Worm (Caenorhabditis elegans) whole organism, L2 larva: ENCODE results near the gene fbxa-94.
A peak's percentile ranks its signal among the peaks of the same experiment; 100 is the strongest.

Experiments
- C34F6.9 ChIP-seq: fragments of 150-350 bp; optimal IDR thresholded peaks from 2 replicates; lab custom pipeline; 2014; ENCODE audit warnings: missing biosample characterization, missing genetic modification characterization
- F13H6.1 ChIP-seq: sonication (generic microtip); optimal IDR thresholded peaks from 2 replicates; lab custom pipeline; 2016; ENCODE audit warnings: missing genetic modification characterization, missing compliant biosample characterization
- ZK546.5 ChIP-seq: sonication (generic microtip); optimal IDR thresholded peaks from 2 replicates; lab custom pipeline; 2017; ENCODE audit warnings: missing biosample characterization, missing genetic modification characterization
- alr-1 ChIP-seq: fragments of 150-350 bp; optimal IDR thresholded peaks from 2 replicates; lab custom pipeline; 2014; ENCODE audit warnings: missing biosample characterization, missing genetic modification characterization
- aly-2 ChIP-seq: fragments of 150-350 bp; optimal IDR thresholded peaks from 2 replicates; lab custom pipeline; 2014; ENCODE audit warnings: missing biosample characterization, missing genetic modification characterization
- ama-1 ChIP-seq: fragments of 150-350 bp; optimal IDR thresholded peaks from 2 replicates; lab custom pipeline; 2018; ENCODE audit warnings: inconsistent platforms
- blmp-1 ChIP-seq: sonication (generic microtip); optimal IDR thresholded peaks from 2 replicates; lab custom pipeline; 2017; ENCODE audit warnings: missing genetic modification characterization, mild to moderate bottlenecking, missing compliant biosample characterization, antibody characterized with exemption, moderate library complexity; ENCODE audit not compliant: insufficient read depth
- ceh-82 ChIP-seq: fragments of 150-350 bp; optimal IDR thresholded peaks from 2 replicates; lab custom pipeline; 2014; ENCODE audit warnings: missing biosample characterization, missing genetic modification characterization
- crh-2 ChIP-seq: sonication (generic microtip); optimal IDR thresholded peaks from 2 replicates; lab custom pipeline; 2017; ENCODE audit warnings: missing biosample characterization, missing genetic modification characterization
- dmd-4 ChIP-seq: sonication (generic microtip); optimal IDR thresholded peaks from 2 replicates; lab custom pipeline; 2017; ENCODE audit warnings: missing biosample characterization, missing genetic modification characterization
- fos-1 ChIP-seq: fragments of 150-350 bp; optimal IDR thresholded peaks from 2 replicates; lab custom pipeline; 2014; ENCODE audit warnings: missing biosample characterization, missing genetic modification characterization
- gmeb-1 ChIP-seq: fragments of 150-350 bp; optimal IDR thresholded peaks from 2 replicates; lab custom pipeline; 2014; ENCODE audit warnings: missing biosample characterization, missing genetic modification characterization
- lin-13 ChIP-seq: fragments of 150-350 bp; optimal IDR thresholded peaks from 2 replicates; lab custom pipeline; 2014; ENCODE audit warnings: missing biosample characterization, missing genetic modification reagents, missing genetic modification characterization
- lin-39 ChIP-seq: fragments of 150-350 bp; optimal IDR thresholded peaks from 2 replicates; lab custom pipeline; 2014; ENCODE audit warnings: missing biosample characterization, missing genetic modification reagents, missing genetic modification characterization
- lsy-2 ChIP-seq, 2 experiments: fragments of 150-350 bp in 1 of 2; sonication (generic microtip) in 1 of 2; optimal IDR thresholded peaks; 2 replicates each; lab custom pipeline; 2014 to 2017; ENCODE audit warnings: missing biosample characterization in 2 of 2, missing genetic modification characterization in 2 of 2
- nhr-10 ChIP-seq: sonication (generic microtip); optimal IDR thresholded peaks from 2 replicates; lab custom pipeline; 2017; ENCODE audit warnings: missing biosample characterization, missing genetic modification characterization
- nhr-11 ChIP-seq: fragments of 150-350 bp; optimal IDR thresholded peaks from 2 replicates; lab custom pipeline; 2014; ENCODE audit warnings: missing biosample characterization, missing genetic modification characterization
- nhr-129 ChIP-seq: fragments of 150-350 bp; optimal IDR thresholded peaks from 2 replicates; lab custom pipeline; 2014; ENCODE audit warnings: missing biosample characterization, missing genetic modification characterization
- nhr-23 ChIP-seq: fragments of 150-350 bp; optimal IDR thresholded peaks from 2 replicates; lab custom pipeline; 2014; ENCODE audit warnings: missing biosample characterization, missing genetic modification reagents, missing genetic modification characterization
- nhr-237 ChIP-seq: fragments of 150-350 bp; optimal IDR thresholded peaks from 2 replicates; lab custom pipeline; 2014; ENCODE audit warnings: missing biosample characterization, missing genetic modification characterization
- nhr-25 ChIP-seq: fragments of 150-350 bp; sonication (generic microtip); optimal IDR thresholded peaks from 3 replicates; lab custom pipeline; 2014; ENCODE audit warnings: missing biosample characterization, missing genetic modification characterization
- nhr-6 ChIP-seq: fragments of 150-350 bp; optimal IDR thresholded peaks from 2 replicates; lab custom pipeline; 2014; ENCODE audit warnings: missing biosample characterization, missing genetic modification characterization
- peb-1 ChIP-seq: fragments of 150-350 bp; optimal IDR thresholded peaks from 2 replicates; lab custom pipeline; 2014; ENCODE audit warnings: missing biosample characterization, missing genetic modification characterization
- sem-4 ChIP-seq: fragments of 150-350 bp; optimal IDR thresholded peaks from 2 replicates; lab custom pipeline; 2014; ENCODE audit warnings: missing biosample characterization, missing genetic modification reagents, missing genetic modification characterization
- skn-1 ChIP-seq: sonication (generic microtip); optimal IDR thresholded peaks from 2 replicates; lab custom pipeline; 2017; ENCODE audit warnings: missing biosample characterization, missing genetic modification characterization
- sma-3 ChIP-seq: sonication (generic microtip); optimal IDR thresholded peaks from 2 replicates; lab custom pipeline; 2016; ENCODE audit warnings: missing genetic modification reagents, missing genetic modification characterization, missing compliant biosample characterization
- sma-9 ChIP-seq, 2 experiments: fragments of 150-350 bp in 1 of 2; sonication (generic microtip) in 1 of 2; optimal IDR thresholded peaks; 2 replicates each; lab custom pipeline; 2014 to 2016; ENCODE audit warnings: missing genetic modification characterization in 2 of 2, mild to moderate bottlenecking in 1 of 2, missing biosample characterization in 1 of 2, missing compliant biosample characterization in 1 of 2, missing genetic modification reagents in 1 of 2, moderate library complexity in 1 of 2
- snpc-4 ChIP-seq: fragments of 150-350 bp; optimal IDR thresholded peaks from 2 replicates; lab custom pipeline; 2014; ENCODE audit warnings: missing biosample characterization, missing genetic modification characterization
- unc-39 ChIP-seq: fragments of 150-350 bp; optimal IDR thresholded peaks from 2 replicates; lab custom pipeline; 2014; ENCODE audit warnings: missing biosample characterization, missing genetic modification characterization
- unc-55 ChIP-seq: fragments of 150-350 bp; sonication (generic microtip); optimal IDR thresholded peaks from 3 replicates; lab custom pipeline; 2014; ENCODE audit warnings: missing biosample characterization, missing genetic modification reagents, missing genetic modification characterization
- unc-62 ChIP-seq: fragments of 150-350 bp; optimal IDR thresholded peaks from 2 replicates; lab custom pipeline; 2014; ENCODE audit warnings: missing biosample characterization, missing genetic modification reagents, missing genetic modification characterization
- ztf-11 ChIP-seq: sonication (generic microtip); optimal IDR thresholded peaks from 2 replicates; lab custom pipeline; 2017; ENCODE audit warnings: missing biosample characterization, missing genetic modification characterization
- ztf-4 ChIP-seq: fragments of 150-350 bp; optimal IDR thresholded peaks from 2 replicates; lab custom pipeline; 2014; ENCODE audit warnings: missing biosample characterization, missing genetic modification characterization

fbxa-94 gene

ce11 chrV:15553869-15554268 lies 18.8 kb upstream of the fbxa-94 start:
- TF ChIP-seq F13H6.1 (tag; lab: Kevin White, UChicago), result no peak
- TF ChIP-seq nhr-129 (tag; lab: Kevin White, UChicago), result peak; percentile 55
- no peak for TF ChIP-seq lin-13 (GFP tag; lab: Kevin White, UChicago)
- peak; percentile 3 for TF ChIP-seq sma-9 (GFP tag; optimal IDR thresholded peaks at IDR 0.05; lab: Kevin White, UChicago)
- no peak for TF ChIP-seq sma-9 (tag; optimal IDR thresholded peaks at IDR 0.05; lab: Kevin White, UChicago)
- peak; percentile 20 for TF ChIP-seq gmeb-1
- peak in 1 of 2 experiments; percentile 20 for TF ChIP-seq lsy-2 (tag; optimal IDR thresholded peaks at IDR 0.05; lab: Kevin White, UChicago)
- TF ChIP-seq alr-1, result no peak
- no peak for TF ChIP-seq ama-1 (lab: Kevin White, UChicago)
- TF ChIP-seq nhr-10, result no peak
- peak; percentile 37 for TF ChIP-seq crh-2
- no peak for TF ChIP-seq lin-39
- no peak for TF ChIP-seq ZK546.5
- no peak for TF ChIP-seq nhr-237 (tag; lab: Kevin White, UChicago)
- no peak for TF ChIP-seq unc-39 (tag; lab: Kevin White, UChicago)
- TF ChIP-seq unc-62 (GFP tag; lab: Kevin White, UChicago), result no peak
- TF ChIP-seq nhr-25 (tag; lab: Kevin White, UChicago), result no peak
- no peak for TF ChIP-seq nhr-6 (tag; lab: Kevin White, UChicago)
- TF ChIP-seq unc-55 (GFP tag; lab: Kevin White, UChicago), result peak; percentile 26

- TF ChIP-seq unc-62 (GFP tag; lab: Kevin White, UChicago) (no peak), ceh-82 (no peak), C34F6.9 (tag; lab: Kevin White, UChicago) (no peak), ztf-4 (tag; lab: Kevin White, UChicago) (no peak), sma-9 (GFP tag; optimal IDR thresholded peaks at IDR 0.05; lab: Kevin White, UChicago) (no peak), sma-9 (tag; optimal IDR thresholded peaks at IDR 0.05; lab: Kevin White, UChicago) (no peak), nhr-23 (no peak), nhr-129 (tag; lab: Kevin White, UChicago) (no peak), ama-1 (lab: Kevin White, UChicago) (no peak), blmp-1 (tag; lab: Kevin White, UChicago) (no peak), crh-2 (no peak), sem-4 (tag; lab: Kevin White, UChicago) (no peak), unc-39 (tag; lab: Kevin White, UChicago) (no peak), aly-2 (tag; lab: Kevin White, UChicago) (no peak), ZK546.5 (no peak)
- TF ChIP-seq, all 48 proteins: peak for 0
These were observed 13.7 kb upstream of the fbxa-94 start, which contains the start of gene acr-18 for ce11 chrV:15559047-15559446. Gene acr-18, minus strand, starts transcription at chrV:15559147.

ce11 chrV:15559729-15560128 lies 13.0 kb upstream of the fbxa-94 start:
- TF ChIP-seq nhr-10 (no peak), ztf-4 (tag; lab: Kevin White, UChicago) (no peak), sma-3 (GFP tag; lab: Kevin White, UChicago) (no peak), unc-55 (GFP tag; lab: Kevin White, UChicago) (no peak), sma-9 (GFP tag; optimal IDR thresholded peaks at IDR 0.05; lab: Kevin White, UChicago) (no peak), sma-9 (tag; optimal IDR thresholded peaks at IDR 0.05; lab: Kevin White, UChicago) (no peak), nhr-11 (no peak), ztf-11 (tag; lab: Kevin White, UChicago) (no peak), snpc-4 (tag; lab: Kevin White, UChicago) (no peak), crh-2 (no peak)
- TF ChIP-seq, all 48 proteins: peak for 0

ce11 chrV:15562541-15562940 lies 10.2 kb upstream of the fbxa-94 start:
- TF ChIP-seq ztf-4 (tag; lab: Kevin White, UChicago), result no peak
- TF ChIP-seq nhr-129 (tag; lab: Kevin White, UChicago), result no peak
- TF ChIP-seq sma-3 (GFP tag; lab: Kevin White, UChicago), result no peak
- no peak for TF ChIP-seq crh-2
- no peak for TF ChIP-seq dmd-4 (tag; lab: Kevin White, UChicago)
- no peak for TF ChIP-seq sma-9 (GFP tag; optimal IDR thresholded peaks at IDR 0.05; lab: Kevin White, UChicago)
- no peak for TF ChIP-seq sma-9 (tag; optimal IDR thresholded peaks at IDR 0.05; lab: Kevin White, UChicago)
- no peak for TF ChIP-seq aly-2 (tag; lab: Kevin White, UChicago)
- no peak for TF ChIP-seq F13H6.1 (tag; lab: Kevin White, UChicago)
- TF ChIP-seq unc-62 (GFP tag; lab: Kevin White, UChicago), result no peak
- no peak for TF ChIP-seq peb-1
- no peak for TF ChIP-seq nhr-237 (tag; lab: Kevin White, UChicago)
- TF ChIP-seq lin-13 (GFP tag; lab: Kevin White, UChicago), result no peak
- no peak for TF ChIP-seq nhr-23
- TF ChIP-seq, all 48 proteins: peak for 0

DNA sequence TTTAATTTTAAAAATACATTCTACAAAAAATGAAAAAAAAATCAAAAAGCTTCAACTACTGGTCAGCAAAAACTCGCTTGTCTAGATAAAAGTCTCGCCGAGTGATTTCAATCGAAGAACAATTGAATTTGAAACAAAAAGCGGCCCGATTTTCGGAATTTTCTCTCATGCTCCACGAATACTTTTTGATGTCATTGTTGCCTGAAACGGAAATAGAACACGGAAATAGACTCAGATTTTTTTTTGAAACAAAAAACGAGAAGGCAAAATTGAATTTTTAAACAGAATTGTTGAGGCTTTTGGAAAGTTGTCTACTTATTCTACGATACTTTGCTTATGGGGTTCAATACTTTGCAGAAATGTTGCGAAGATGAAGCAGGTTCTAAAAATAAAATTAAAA lies 9.2 kb upstream of the fbxa-94 start:
- TF ChIP-seq lin-39 (no peak), sma-3 (GFP tag; lab: Kevin White, UChicago) (no peak), dmd-4 (tag; lab: Kevin White, UChicago) (no peak), crh-2 (no peak), blmp-1 (tag; lab: Kevin White, UChicago) (no peak), nhr-10 (no peak), fos-1 (tag; lab: Kevin White, UChicago) (no peak), skn-1 (tag; lab: Kevin White, UChicago) (no peak), unc-62 (GFP tag; lab: Kevin White, UChicago) (no peak)
